Fruit fly (Drosophila melanogaster) whole organism, embryonic: ENCODE results near the gene Nadsyn.
A peak's percentile ranks its signal among the peaks of the same experiment; 100 is the strongest.

ENCODE experiments used
- Ada2b ChIP-seq: fragments of 200-800 bp; sonication (Bioruptor generic); IDR thresholded peaks from 2 replicates; pipeline ENCODE4 v1.3.6; 2022; ENCODE audit warnings: missing biosample characterization, missing genetic modification characterization
- B-H2 ChIP-seq: fragments of 200-800 bp; sonication (Bioruptor generic); optimal IDR thresholded peaks from 2 replicates; lab custom pipeline; 2018; ENCODE audit warnings: missing biosample characterization, mild to moderate bottlenecking, missing genetic modification characterization
- Bteb2 ChIP-seq: fragments of 200-800 bp; sonication (Bioruptor generic); optimal IDR thresholded peaks from 2 replicates; lab custom pipeline; 2016; ENCODE audit warnings: missing biosample characterization, missing genetic modification characterization
- CG10431 ChIP-seq: fragments of 200-800 bp; sonication (Bioruptor generic); optimal IDR thresholded peaks from 3 replicates; lab custom pipeline; 2018; ENCODE audit warnings: missing biosample characterization, mild to moderate bottlenecking, missing genetic modification characterization
- CG10959 ChIP-seq: fragments of 200-800 bp; sonication (Bioruptor generic); IDR thresholded peaks from 2 replicates; pipeline ENCODE4 v1.3.6; 2022; ENCODE audit warnings: missing biosample characterization, missing genetic modification characterization
- CG11093 ChIP-seq: fragments of 200-800 bp; sonication (Bioruptor generic); IDR thresholded peaks from 3 replicates; pipeline ENCODE4 v1.3.6; 2022; ENCODE audit warnings: missing biosample characterization, missing genetic modification characterization
- CG11398 ChIP-seq: fragments of 200-800 bp; sonication (Bioruptor generic); optimal IDR thresholded peaks from 2 replicates; lab custom pipeline; 2016; ENCODE audit warnings: missing biosample characterization, missing genetic modification characterization
- CG12299 ChIP-seq: fragments of 200-800 bp; sonication (Bioruptor generic); optimal IDR thresholded peaks from 2 replicates; lab custom pipeline; 2018; ENCODE audit warnings: missing biosample characterization, mild to moderate bottlenecking, missing genetic modification characterization
- CG12942 ChIP-seq: fragments of 200-800 bp; sonication (Bioruptor generic); optimal IDR thresholded peaks from 3 replicates; lab custom pipeline; 2016; ENCODE audit warnings: missing biosample characterization, missing genetic modification characterization
- CG14050 ChIP-seq: fragments of 200-800 bp; sonication (Bioruptor generic); IDR thresholded peaks from 3 replicates; pipeline ENCODE4 v1.3.6; 2022; ENCODE audit warnings: missing biosample characterization, missing genetic modification characterization
- CG15514 ChIP-seq: fragments of 200-800 bp; sonication (Bioruptor generic); optimal IDR thresholded peaks from 3 replicates; lab custom pipeline; 2017; ENCODE audit warnings: missing biosample characterization, missing genetic modification characterization, mild to moderate bottlenecking, moderate library complexity, missing genetic modification reagents
- CG16813 ChIP-seq: fragments of 200-800 bp; sonication (Bioruptor generic); IDR thresholded peaks from 3 replicates; pipeline ENCODE4 v1.3.6; 2022; ENCODE audit warnings: missing biosample characterization, missing genetic modification characterization; ENCODE audit not compliant: partially characterized antibody
- CG18764 ChIP-seq: fragments of 200-800 bp; sonication (Bioruptor generic); optimal IDR thresholded peaks from 3 replicates; lab custom pipeline; 2016; ENCODE audit warnings: missing biosample characterization, missing genetic modification characterization
- CG2202 ChIP-seq: fragments of 200-800 bp; sonication (Bioruptor generic); optimal IDR thresholded peaks from 2 replicates; lab custom pipeline; 2018; ENCODE audit warnings: missing biosample characterization, mild to moderate bottlenecking, missing genetic modification characterization
- CG3065 ChIP-seq: fragments of 200-800 bp; sonication (Bioruptor generic); optimal IDR thresholded peaks from 2 replicates; lab custom pipeline; 2016; ENCODE audit warnings: missing biosample characterization, missing genetic modification characterization
- CG33557 ChIP-seq: fragments of 200-800 bp; sonication (Bioruptor generic); optimal IDR thresholded peaks from 2 replicates; lab custom pipeline; 2019; ENCODE audit warnings: missing biosample characterization, mild to moderate bottlenecking, missing genetic modification characterization, moderate library complexity
- CG3407 ChIP-seq: fragments of 200-800 bp; sonication (Bioruptor generic); optimal IDR thresholded peaks from 2 replicates; lab custom pipeline; 2018; ENCODE audit warnings: missing biosample characterization, mild to moderate bottlenecking, missing genetic modification characterization
- CG34422 ChIP-seq: fragments of 200-800 bp; sonication (Bioruptor generic); IDR thresholded peaks from 3 replicates; pipeline ENCODE4 v1.3.6; 2022; ENCODE audit warnings: missing biosample characterization, missing genetic modification characterization
- CG3847 ChIP-seq: fragments of 200-800 bp; sonication (Bioruptor generic); IDR thresholded peaks from 2 replicates; pipeline ENCODE4 v1.3.6; 2022; ENCODE audit warnings: missing biosample characterization, missing genetic modification characterization
- CG4328 ChIP-seq: fragments of 200-800 bp; sonication (Bioruptor generic); optimal IDR thresholded peaks from 3 replicates; lab custom pipeline; 2017; ENCODE audit warnings: missing biosample characterization, missing genetic modification reagents, missing genetic modification characterization
- CG4360 ChIP-seq: fragments of 200-800 bp; sonication (Bioruptor generic); IDR thresholded peaks from 2 replicates; pipeline ENCODE4 v1.3.6; 2022; ENCODE audit warnings: missing biosample characterization, missing genetic modification characterization
- CG4730 ChIP-seq: fragments of 200-800 bp; sonication (Bioruptor generic); IDR thresholded peaks from 2 replicates; pipeline ENCODE4 v1.3.6; 2022; ENCODE audit warnings: missing biosample characterization, missing genetic modification characterization
- CG6272 ChIP-seq: fragments of 200-800 bp; sonication (Bioruptor generic); IDR thresholded peaks from 2 replicates; pipeline ENCODE4 v1.3.6; 2022; ENCODE audit warnings: missing biosample characterization, missing genetic modification characterization
- CG7357 ChIP-seq: fragments of 200-800 bp; sonication (Bioruptor generic); IDR thresholded peaks from 3 replicates; pipeline ENCODE4 v1.3.6; 2022; ENCODE audit warnings: missing biosample characterization, missing genetic modification characterization
- Deaf1 ChIP-seq: fragments of 200-800 bp; optimal IDR thresholded peaks from 3 replicates; lab custom pipeline; 2019; ENCODE audit warnings: missing biosample characterization, mild to moderate bottlenecking, missing genetic modification characterization, moderate library complexity
- Dek ChIP-seq: fragments of 200-800 bp; sonication (Bioruptor generic); optimal IDR thresholded peaks from 3 replicates; lab custom pipeline; 2019; ENCODE audit warnings: missing biosample characterization, mild to moderate bottlenecking, missing genetic modification characterization, moderate library complexity
- Dp ChIP-seq: fragments of 200-800 bp; sonication (Bioruptor generic); optimal IDR thresholded peaks from 2 replicates; lab custom pipeline; 2018; ENCODE audit warnings: missing biosample characterization, mild to moderate bottlenecking, missing genetic modification characterization, moderate library complexity
- Elba2 ChIP-seq: fragments of 200-800 bp; sonication (Bioruptor generic); optimal IDR thresholded peaks from 3 replicates; lab custom pipeline; 2016; ENCODE audit warnings: missing biosample characterization, missing genetic modification characterization
- Hey ChIP-seq: fragments of 200-800 bp; sonication (Bioruptor generic); optimal IDR thresholded peaks from 3 replicates; lab custom pipeline; 2018; ENCODE audit warnings: missing biosample characterization, mild to moderate bottlenecking, missing genetic modification characterization
- HmgD ChIP-seq: fragments of 200-800 bp; sonication (Bioruptor generic); optimal IDR thresholded peaks from 3 replicates; lab custom pipeline; 2016; ENCODE audit warnings: missing biosample characterization, missing genetic modification characterization
- Mes4 ChIP-seq: fragments of 200-800 bp; sonication (Bioruptor generic); optimal IDR thresholded peaks from 2 replicates; lab custom pipeline; 2016; ENCODE audit warnings: missing biosample characterization, missing genetic modification characterization
- Nf-YC ChIP-seq: fragments of 200-800 bp; optimal IDR thresholded peaks from 3 replicates; lab custom pipeline; 2019; ENCODE audit warnings: missing biosample characterization, mild to moderate bottlenecking, missing genetic modification characterization, moderate library complexity
- PHDP ChIP-seq: fragments of 200-800 bp; sonication (Bioruptor generic); optimal IDR thresholded peaks from 3 replicates; lab custom pipeline; 2018; ENCODE audit warnings: missing biosample characterization, mild to moderate bottlenecking, missing genetic modification characterization, moderate library complexity
- Sry-δ ChIP-seq: fragments of 200-800 bp; sonication (Bioruptor generic); optimal IDR thresholded peaks from 2 replicates; lab custom pipeline; 2016; ENCODE audit warnings: missing biosample characterization, missing genetic modification characterization
- bigmax ChIP-seq: fragments of 200-800 bp; sonication (Bioruptor generic); optimal IDR thresholded peaks from 2 replicates; lab custom pipeline; 2018; ENCODE audit warnings: missing biosample characterization, mild to moderate bottlenecking, missing genetic modification characterization
- br ChIP-seq: fragments of >200 bp; optimal IDR thresholded peaks from 2 replicates; lab custom pipeline; 2017
- corto ChIP-seq: fragments of 200-800 bp; sonication (Bioruptor generic); optimal IDR thresholded peaks from 2 replicates; lab custom pipeline; 2016; ENCODE audit warnings: missing biosample characterization, mild to moderate bottlenecking, missing genetic modification characterization, moderate library complexity
- danr ChIP-seq: fragments of 200-800 bp; sonication (Bioruptor generic); IDR thresholded peaks from 2 replicates; pipeline ENCODE4 v1.3.6; 2022; ENCODE audit warnings: missing biosample characterization, missing genetic modification characterization
- dimm ChIP-seq: fragments of 200-800 bp; sonication (Bioruptor generic); IDR thresholded peaks from 2 replicates; pipeline ENCODE4 v1.3.6; 2022; ENCODE audit warnings: missing biosample characterization, missing genetic modification characterization
- dmrt11E ChIP-seq: fragments of 200-800 bp; sonication (Bioruptor generic); optimal IDR thresholded peaks from 3 replicates; lab custom pipeline; 2018; ENCODE audit warnings: missing biosample characterization, mild to moderate bottlenecking, missing genetic modification characterization, moderate library complexity
- ind ChIP-seq: fragments of 200-800 bp; sonication (Bioruptor generic); optimal IDR thresholded peaks from 3 replicates; lab custom pipeline; 2016; ENCODE audit warnings: missing biosample characterization, missing genetic modification characterization
- mld ChIP-seq: fragments of 200-800 bp; sonication (Bioruptor generic); IDR thresholded peaks from 3 replicates; pipeline ENCODE4 v1.3.6; 2022; ENCODE audit warnings: missing biosample characterization, missing genetic modification characterization; ENCODE audit not compliant: partially characterized antibody
- rib ChIP-seq: fragments of 200-800 bp; sonication (Bioruptor generic); IDR thresholded peaks from 2 replicates; pipeline ENCODE4 v1.3.6; 2022; ENCODE audit warnings: missing biosample characterization, missing genetic modification characterization
- run ChIP-seq: fragments of 200-800 bp; sonication (Bioruptor generic); optimal IDR thresholded peaks from 3 replicates; lab custom pipeline; 2018; ENCODE audit warnings: missing biosample characterization, mild to moderate bottlenecking, missing genetic modification characterization
- sc ChIP-seq, 3 experiments: fragments of >200 bp in 2 of 3; fragments of 200-800 bp in 1 of 3; sonication (Bioruptor generic) in 1 of 3; optimal IDR thresholded peaks; 2 replicates in 2 of 3; 3 replicates in 1 of 3; lab custom pipeline; 2017; ENCODE audit warnings: mild to moderate bottlenecking in 1 of 3, missing biosample characterization in 1 of 3, missing genetic modification characterization in 1 of 3, missing genetic modification reagents in 1 of 3
- tna ChIP-seq: fragments of 200-800 bp; sonication (Bioruptor generic); IDR thresholded peaks from 2 replicates; pipeline ENCODE4 v1.3.6; 2022; ENCODE audit warnings: missing biosample characterization, missing genetic modification characterization; ENCODE audit not compliant: partially characterized antibody
- tup ChIP-seq: fragments of 200-800 bp; sonication (Bioruptor generic); optimal IDR thresholded peaks from 2 replicates; lab custom pipeline; 2016; ENCODE audit warnings: missing biosample characterization, mild to moderate bottlenecking, missing genetic modification characterization, moderate library complexity
- unpg ChIP-seq: fragments of 200-800 bp; sonication (Bioruptor generic); optimal IDR thresholded peaks from 3 replicates; lab custom pipeline; 2018; ENCODE audit warnings: missing biosample characterization, mild to moderate bottlenecking, missing genetic modification characterization, moderate library complexity
- z ChIP-seq: fragments of 200-800 bp; sonication (Bioruptor generic); IDR thresholded peaks from 3 replicates; pipeline ENCODE4 v1.3.6; 2022; ENCODE audit warnings: missing biosample characterization, missing genetic modification characterization
- zfh1 ChIP-seq: fragments of 200-800 bp; sonication (Bioruptor generic); IDR thresholded peaks from 3 replicates; pipeline ENCODE4 v1.3.6; 2022; ENCODE audit warnings: missing biosample characterization, missing genetic modification characterization

Gene Nadsyn

DNA sequence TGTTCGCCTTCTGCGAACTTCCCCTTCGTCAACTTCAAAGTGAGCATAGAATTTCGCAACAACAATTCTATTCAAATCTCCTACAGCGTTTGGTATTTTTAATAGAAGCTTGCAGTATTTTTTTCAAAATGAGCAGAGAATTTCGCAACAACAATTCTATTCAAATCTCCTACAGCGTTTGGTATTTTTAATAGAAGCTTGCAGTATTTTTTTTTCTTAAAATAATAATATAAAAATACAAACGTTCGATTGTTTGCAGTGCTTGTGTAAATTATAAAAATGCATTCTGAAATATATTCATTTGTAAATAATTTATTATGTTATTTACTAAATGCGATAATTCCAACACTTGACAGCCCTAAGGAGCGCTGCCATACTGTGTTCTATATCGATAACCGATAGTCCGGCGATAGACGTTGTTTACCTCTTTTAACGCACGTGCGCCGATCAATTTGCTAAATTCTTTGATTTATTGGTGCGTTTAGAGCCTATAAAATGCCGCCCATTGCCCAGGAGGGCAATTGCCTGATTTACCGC, 38.8 kb upstream of the Nadsyn start, which contains the start of the genes CG32625 and Rtc1 (continued):
- TF ChIP-seq corto (GFP tag; lab: Kevin White, UChicago): no peak
- TF ChIP-seq bigmax (GFP tag; lab: Kevin White, UChicago): no peak
- TF ChIP-seq danr (GFP tag; lab: Robert Waterston, UW): no peak
- peak; percentile 53 for TF ChIP-seq Ada2b (GFP tag; lab: Robert Waterston, UW)
- TF ChIP-seq Hey (tag; lab: Kevin White, UChicago): no peak
- TF ChIP-seq Bteb2 (GFP tag; lab: Kevin White, UChicago): no peak
- peak; percentile 61 for TF ChIP-seq unpg (GFP tag; lab: Kevin White, UChicago)
- TF ChIP-seq CG4360 (GFP tag; lab: Robert Waterston, UW): peak; percentile 66
- TF ChIP-seq rib (GFP tag; lab: Robert Waterston, UW): no peak
- peak; percentile 58 for TF ChIP-seq CG12299 (tag; lab: Kevin White, UChicago)
- peak; percentile 22 for TF ChIP-seq Deaf1 (tag; lab: Kevin White, UChicago)
- TF ChIP-seq br: no peak
- no peak for TF ChIP-seq tup
- TF ChIP-seq tna (GFP tag; lab: Robert Waterston, UW): 0 out of 2 replicates have a peak, but pooled peaks have one; percentile 57
- TF ChIP-seq Nf-YC (tag; lab: Kevin White, UChicago): peak; percentile 53
- TF ChIP-seq CG14050 (GFP tag; lab: Robert Waterston, UW): 0 out of 3 replicates have a peak, but pooled peaks have one; percentile 21
- TF ChIP-seq sc (optimal IDR thresholded peaks at IDR 0.05; lab: Kevin White, UChicago): no peak
- TF ChIP-seq sc (GFP tag; optimal IDR thresholded peaks at IDR 0.05; lab: Kevin White, UChicago): no peak
- peak; percentile 35 for TF ChIP-seq dmrt11E (tag; lab: Kevin White, UChicago)
- no peak for TF ChIP-seq CG7357 (GFP tag; lab: Robert Waterston, UW)
- peak; percentile 20 for TF ChIP-seq Sry-δ (GFP tag; lab: Kevin White, UChicago)
- TF ChIP-seq dimm (GFP tag; lab: Robert Waterston, UW): no peak
- peak; percentile 25 for TF ChIP-seq Dek (tag; lab: Kevin White, UChicago)
- peak; percentile 60 for TF ChIP-seq PHDP
- peak; percentile 5 for TF ChIP-seq CG4328
- TF ChIP-seq CG3847 (GFP tag; lab: Robert Waterston, UW): peak; percentile 70
- TF ChIP-seq z (GFP tag; lab: Robert Waterston, UW): no peak
- TF ChIP-seq CG10959 (GFP tag; lab: Robert Waterston, UW): no peak
- TF ChIP-seq HmgD (GFP tag; lab: Kevin White, UChicago): no peak
- TF ChIP-seq CG10431 (GFP tag; lab: Kevin White, UChicago): peak; percentile 49
- no peak for TF ChIP-seq run (tag; lab: Kevin White, UChicago)
- TF ChIP-seq B-H2 (GFP tag; lab: Kevin White, UChicago): peak; percentile 70
- peak; percentile 50 for TF ChIP-seq Dp (GFP tag; lab: Kevin White, UChicago)
- TF ChIP-seq CG11093 (GFP tag; lab: Robert Waterston, UW): no peak
- peak; percentile 62; the same call in 2 of the 3 replicates for TF ChIP-seq zfh1
- TF ChIP-seq CG6272 (GFP tag; lab: Robert Waterston, UW): no peak
- no peak for TF ChIP-seq CG11398
- no peak for TF ChIP-seq CG2202 (tag; lab: Kevin White, UChicago)
- no peak for TF ChIP-seq CG3065 (GFP tag; lab: Kevin White, UChicago)
- TF ChIP-seq CG3407 (GFP tag; lab: Kevin White, UChicago): no peak
- TF ChIP-seq CG33557: peak; percentile 7
- TF ChIP-seq Elba2 (GFP tag; lab: Kevin White, UChicago): no peak
- TF ChIP-seq CG4730 (GFP tag; lab: Robert Waterston, UW): 0 out of 2 replicates have a peak, but pooled peaks have one; percentile 7
- peak; percentile 59; the same call in 2 of the 3 replicates for TF ChIP-seq CG16813
- no peak for TF ChIP-seq Mes4 (GFP tag; lab: Kevin White, UChicago)
- TF ChIP-seq CG12942 (GFP tag; lab: Kevin White, UChicago): no peak
- peak; percentile 42 for TF ChIP-seq CG15514 (GFP tag; lab: Kevin White, UChicago)
- no peak for TF ChIP-seq mld (GFP tag; lab: Robert Waterston, UW)
- TF ChIP-seq CG34422: 0 out of 3 replicates have a peak, but pooled peaks have one; percentile 22
- peak; percentile 31 for TF ChIP-seq ind (GFP tag; lab: Kevin White, UChicago)
- TF ChIP-seq CG18764: no peak
